Fruit fly (Drosophila melanogaster) whole organism, embryonic: ENCODE measurements around the gene GstD5.
A peak's percentile ranks its signal among the peaks of the same experiment; 100 is the strongest.

ENCODE experiments used
- Ada2b ChIP-seq: fragments of 200-800 bp; sonication (Bioruptor generic); IDR thresholded peaks from 2 replicates; pipeline ENCODE4 v1.3.6; 2022; ENCODE audit warnings: missing biosample characterization, missing genetic modification characterization
- C15 ChIP-seq: fragments of 200-800 bp; sonication (Bioruptor generic); IDR thresholded peaks from 3 replicates; pipeline ENCODE4 v1.3.6; 2022; ENCODE audit warnings: missing biosample characterization, missing genetic modification characterization
- CG10321 ChIP-seq: fragments of 200-800 bp; sonication (Bioruptor generic); IDR thresholded peaks from 2 replicates; pipeline ENCODE4 v1.3.6; 2022; ENCODE audit warnings: missing biosample characterization, missing genetic modification characterization
- CG11247 ChIP-seq: fragments of 200-800 bp; sonication (Bioruptor generic); IDR thresholded peaks from 2 replicates; pipeline ENCODE4 v1.3.6; 2022; ENCODE audit warnings: missing biosample characterization, missing genetic modification characterization
- CG11696 ChIP-seq: fragments of 200-800 bp; sonication (Bioruptor generic); IDR thresholded peaks from 2 replicates; pipeline ENCODE4 v1.3.6; 2022; ENCODE audit warnings: missing biosample characterization, missing genetic modification characterization
- CG11723 ChIP-seq: fragments of 200-800 bp; sonication (Bioruptor generic); optimal IDR thresholded peaks from 2 replicates; lab custom pipeline; 2017; ENCODE audit warnings: missing biosample characterization, mild to moderate bottlenecking, missing genetic modification characterization
- CG12155 ChIP-seq: fragments of 200-800 bp; sonication (Bioruptor generic); optimal IDR thresholded peaks from 3 replicates; lab custom pipeline; 2016; ENCODE audit warnings: missing biosample characterization, missing genetic modification characterization
- CG12391 ChIP-seq: fragments of 200-800 bp; sonication (Bioruptor generic); optimal IDR thresholded peaks from 3 replicates; lab custom pipeline; 2018; ENCODE audit warnings: missing biosample characterization, mild to moderate bottlenecking, missing genetic modification characterization, moderate library complexity
- CG12942 ChIP-seq: fragments of 200-800 bp; sonication (Bioruptor generic); optimal IDR thresholded peaks from 3 replicates; lab custom pipeline; 2016; ENCODE audit warnings: missing biosample characterization, missing genetic modification characterization
- CG13424 ChIP-seq: fragments of 200-800 bp; sonication (Bioruptor generic); optimal IDR thresholded peaks from 2 replicates; lab custom pipeline; 2019; ENCODE audit warnings: missing biosample characterization, mild to moderate bottlenecking, missing genetic modification characterization, moderate library complexity
- CG13624 ChIP-seq: fragments of 200-800 bp; sonication (Bioruptor generic); optimal IDR thresholded peaks from 2 replicates; lab custom pipeline; 2016; ENCODE audit warnings: missing biosample characterization, missing genetic modification characterization
- CG30403 ChIP-seq: fragments of 200-800 bp; sonication (Bioruptor generic); optimal IDR thresholded peaks from 3 replicates; lab custom pipeline; 2016; ENCODE audit warnings: missing biosample characterization, missing genetic modification characterization
- CG31224 ChIP-seq: fragments of 200-800 bp; sonication (Bioruptor generic); IDR thresholded peaks from 2 replicates; pipeline ENCODE4 v1.3.6; 2022; ENCODE audit warnings: missing biosample characterization, missing genetic modification characterization
- CG6689 ChIP-seq: fragments of 200-800 bp; sonication (Bioruptor generic); IDR thresholded peaks from 2 replicates; pipeline ENCODE4 v1.3.6; 2022; ENCODE audit warnings: missing biosample characterization, missing genetic modification characterization
- CG6813 ChIP-seq: fragments of 200-800 bp; sonication (Bioruptor generic); optimal IDR thresholded peaks from 2 replicates; lab custom pipeline; 2017; ENCODE audit warnings: missing biosample characterization, missing genetic modification characterization, mild to moderate bottlenecking, moderate library complexity, missing genetic modification reagents
- CG7556 ChIP-seq: fragments of 200-800 bp; sonication (Bioruptor generic); optimal IDR thresholded peaks from 2 replicates; lab custom pipeline; 2017; ENCODE audit warnings: missing biosample characterization, mild to moderate bottlenecking, missing genetic modification characterization
- CoRest ChIP-seq: fragments of 200-800 bp; sonication (Bioruptor generic); optimal IDR thresholded peaks from 3 replicates; lab custom pipeline; 2018; ENCODE audit warnings: missing biosample characterization, mild to moderate bottlenecking, missing genetic modification characterization, moderate library complexity
- Deaf1 ChIP-seq: fragments of 200-800 bp; optimal IDR thresholded peaks from 3 replicates; lab custom pipeline; 2019; ENCODE audit warnings: missing biosample characterization, mild to moderate bottlenecking, missing genetic modification characterization, moderate library complexity
- Dek ChIP-seq: fragments of 200-800 bp; sonication (Bioruptor generic); optimal IDR thresholded peaks from 3 replicates; lab custom pipeline; 2019; ENCODE audit warnings: missing biosample characterization, mild to moderate bottlenecking, missing genetic modification characterization, moderate library complexity
- Dll ChIP-seq: fragments of 200-800 bp; sonication (Bioruptor generic); IDR thresholded peaks from 4 replicates; pipeline ENCODE4 v1.3.6; 2022; ENCODE audit warnings: missing biosample characterization, missing genetic modification characterization; ENCODE audit not compliant: partially characterized antibody
- Eip74EF ChIP-seq, 2 experiments: fragments of 200-800 bp in 1 of 2; fragments of >200 bp in 1 of 2; sonication (Bioruptor generic) in 1 of 2; optimal IDR thresholded peaks; 2 replicates each; lab custom pipeline; 2017 to 2019; ENCODE audit warnings: missing biosample characterization in 2 of 2, missing genetic modification characterization in 2 of 2, mild to moderate bottlenecking in 1 of 2, moderate library complexity in 1 of 2
- Fer3 ChIP-seq: fragments of 200-800 bp; sonication (Bioruptor generic); optimal IDR thresholded peaks from 2 replicates; lab custom pipeline; 2018; ENCODE audit warnings: missing biosample characterization, mild to moderate bottlenecking, missing genetic modification characterization, moderate library complexity
- HHEX ChIP-seq: fragments of 200-800 bp; sonication (Bioruptor generic); optimal IDR thresholded peaks from 3 replicates; lab custom pipeline; 2017; ENCODE audit warnings: missing biosample characterization, mild to moderate bottlenecking, missing genetic modification characterization, missing genetic modification reagents
- Meics ChIP-seq: fragments of 200-800 bp; sonication (Bioruptor generic); optimal IDR thresholded peaks from 2 replicates; lab custom pipeline; 2017; ENCODE audit warnings: missing biosample characterization, mild to moderate bottlenecking, missing genetic modification characterization
- Sry-δ ChIP-seq: fragments of 200-800 bp; sonication (Bioruptor generic); optimal IDR thresholded peaks from 2 replicates; lab custom pipeline; 2016; ENCODE audit warnings: missing biosample characterization, missing genetic modification characterization
- Usf ChIP-seq: fragments of 200-800 bp; sonication (Bioruptor generic); optimal IDR thresholded peaks from 2 replicates; lab custom pipeline; 2017; ENCODE audit warnings: missing genotype, missing biosample characterization, missing genetic modification characterization
- YL-1 ChIP-seq: fragments of 200-800 bp; sonication (Bioruptor generic); optimal IDR thresholded peaks from 3 replicates; lab custom pipeline; 2017; ENCODE audit warnings: missing biosample characterization, mild to moderate bottlenecking, missing genetic modification characterization
- amos ChIP-seq: fragments of 200-800 bp; sonication (Bioruptor generic); IDR thresholded peaks from 2 replicates; pipeline ENCODE4 v1.3.6; 2022; ENCODE audit warnings: missing biosample characterization, missing genetic modification characterization; ENCODE audit not compliant: partially characterized antibody
- ase ChIP-seq: fragments of 200-800 bp; sonication (Bioruptor generic); IDR thresholded peaks from 3 replicates; pipeline ENCODE4 v1.3.6; 2022; ENCODE audit warnings: missing biosample characterization, missing genetic modification characterization
- ato ChIP-seq: fragments of 200-800 bp; sonication (Bioruptor generic); IDR thresholded peaks from 2 replicates; pipeline ENCODE4 v1.3.6; 2022; ENCODE audit warnings: missing biosample characterization, missing genetic modification characterization; ENCODE audit not compliant: partially characterized antibody
- bab2 ChIP-seq: fragments of 200-800 bp; sonication (Bioruptor generic); optimal IDR thresholded peaks from 2 replicates; lab custom pipeline; 2016; ENCODE audit warnings: missing biosample characterization, missing genetic modification characterization
- bcd ChIP-seq: fragments of 200-800 bp; sonication (Bioruptor generic); optimal IDR thresholded peaks from 2 replicates; lab custom pipeline; 2017; ENCODE audit warnings: missing biosample characterization, mild to moderate bottlenecking, missing genetic modification characterization
- bsh ChIP-seq, 2 experiments: fragments of 200-800 bp; sonication (Bioruptor generic); optimal IDR thresholded peaks; 2 replicates each; lab custom pipeline; 2017 to 2018; ENCODE audit warnings: mild to moderate bottlenecking in 2 of 2, missing biosample characterization in 2 of 2, missing genetic modification characterization in 2 of 2, moderate library complexity in 1 of 2
- btn ChIP-seq: fragments of 200-800 bp; sonication (Bioruptor generic); optimal IDR thresholded peaks from 2 replicates; lab custom pipeline; 2016; ENCODE audit warnings: missing biosample characterization, missing genetic modification characterization
- chif ChIP-seq, 2 experiments: fragments of 200-800 bp; sonication (Bioruptor generic); optimal IDR thresholded peaks; 3 replicates each; lab custom pipeline; 2016; ENCODE audit warnings: missing biosample characterization in 2 of 2, missing genetic modification characterization in 2 of 2
- crc ChIP-seq: fragments of 200-800 bp; sonication (Bioruptor generic); optimal IDR thresholded peaks from 2 replicates; lab custom pipeline; 2016; ENCODE audit warnings: missing biosample characterization, missing genetic modification characterization
- dysf ChIP-seq: fragments of 200-800 bp; sonication (Bioruptor generic); IDR thresholded peaks from 3 replicates; pipeline ENCODE4 v1.3.6; 2022; ENCODE audit warnings: missing biosample characterization, missing genetic modification characterization
- ewg ChIP-seq: fragments of 200-800 bp; sonication (Bioruptor generic); optimal IDR thresholded peaks from 3 replicates; lab custom pipeline; 2017; ENCODE audit warnings: mild to moderate bottlenecking, missing biosample characterization, missing genetic modification reagents, missing genetic modification characterization
- exex ChIP-seq: fragments of 200-800 bp; sonication (Bioruptor generic); optimal IDR thresholded peaks from 4 replicates; lab custom pipeline; 2018; ENCODE audit warnings: missing biosample characterization, mild to moderate bottlenecking, missing genetic modification characterization, moderate library complexity
- her ChIP-seq: fragments of 200-800 bp; sonication (Bioruptor generic); optimal IDR thresholded peaks from 2 replicates; lab custom pipeline; 2016; ENCODE audit warnings: missing biosample characterization, missing genetic modification characterization
- lab ChIP-seq: fragments of 200-800 bp; sonication (Bioruptor generic); optimal IDR thresholded peaks from 3 replicates; lab custom pipeline; 2017; ENCODE audit warnings: missing biosample characterization, missing genetic modification characterization, mild to moderate bottlenecking, moderate library complexity, missing genetic modification reagents
- mam ChIP-seq: fragments of 200-800 bp; sonication (Bioruptor generic); optimal IDR thresholded peaks from 3 replicates; lab custom pipeline; 2016; ENCODE audit warnings: missing biosample characterization, missing genetic modification characterization
- nmo ChIP-seq: fragments of 200-800 bp; sonication (Bioruptor generic); optimal IDR thresholded peaks from 2 replicates; lab custom pipeline; 2018; ENCODE audit warnings: missing biosample characterization, mild to moderate bottlenecking, missing genetic modification characterization, moderate library complexity
- onecut ChIP-seq: fragments of 200-800 bp; sonication (Bioruptor generic); IDR thresholded peaks from 2 replicates; pipeline ENCODE4 v1.3.6; 2022; ENCODE audit warnings: missing biosample characterization, missing genetic modification characterization
- pzg ChIP-seq: fragments of 200-800 bp; sonication (Bioruptor generic); optimal IDR thresholded peaks from 3 replicates; lab custom pipeline; 2018; ENCODE audit warnings: missing biosample characterization, mild to moderate bottlenecking, missing genetic modification characterization, moderate library complexity
- sd ChIP-seq: fragments of 200-800 bp; sonication (Bioruptor generic); optimal IDR thresholded peaks from 3 replicates; lab custom pipeline; 2018; ENCODE audit warnings: missing biosample characterization, mild to moderate bottlenecking, missing genetic modification characterization, moderate library complexity
- tin ChIP-seq: fragments of 200-800 bp; sonication (Bioruptor generic); optimal IDR thresholded peaks from 3 replicates; lab custom pipeline; 2016; ENCODE audit warnings: missing biosample characterization, missing genetic modification characterization
- zen ChIP-seq: fragments of 200-800 bp; sonication (Bioruptor generic); optimal IDR thresholded peaks from 3 replicates; lab custom pipeline; 2018; ENCODE audit warnings: missing biosample characterization, mild to moderate bottlenecking, missing genetic modification characterization, moderate library complexity

GstD5 gene

DNA sequence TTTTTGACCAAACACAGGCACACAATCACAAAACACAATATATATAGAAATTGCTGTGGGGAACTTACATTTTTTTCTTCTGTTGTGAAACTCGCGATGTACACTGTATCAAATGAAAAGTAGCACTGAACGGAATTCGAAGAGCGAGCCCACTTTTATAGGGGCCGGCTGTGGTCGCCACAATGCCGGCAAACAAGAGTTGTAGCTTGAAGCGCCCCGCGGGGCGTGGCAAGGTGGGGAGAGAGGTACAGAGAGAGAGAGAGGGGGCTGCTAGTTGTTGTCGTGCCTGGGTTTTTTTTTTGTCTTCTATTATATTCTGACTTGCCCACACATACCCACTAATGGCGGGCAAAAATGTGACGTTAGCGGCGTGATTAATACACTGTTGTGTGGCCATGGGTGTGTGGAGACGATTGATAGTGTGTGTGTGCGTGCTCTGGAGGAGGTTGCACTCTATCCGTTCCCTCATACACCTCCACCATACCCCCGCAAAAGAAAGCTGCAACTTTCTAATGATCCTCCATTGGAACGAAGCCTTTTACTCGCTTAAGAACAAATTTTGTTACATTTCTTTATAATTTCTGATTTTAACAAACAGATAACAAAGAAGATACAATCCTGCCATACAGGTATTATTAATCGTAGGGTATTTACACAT lies 6.3 kb upstream of the GstD5 start, which contains the start of gene GstD1 (continued):
- TF ChIP-seq onecut (GFP tag; lab: Robert Waterston, UW): peak; percentile 7; the same call in 1 of the 2 replicates
- 0 out of 2 replicates have a peak, but pooled peaks have one; percentile 20 for TF ChIP-seq CG10321 (GFP tag; lab: Robert Waterston, UW)
- TF ChIP-seq pzg (GFP tag; lab: Kevin White, UChicago): no peak
- peak; percentile 54; the same call in 1 of the 4 replicates for TF ChIP-seq Dll (GFP tag; lab: Robert Waterston, UW)
- no peak for TF ChIP-seq Sry-δ
- TF ChIP-seq crc (GFP tag; lab: Kevin White, UChicago): no peak
- TF ChIP-seq nmo: peak; percentile 54
- no peak for TF ChIP-seq YL-1 (GFP tag; lab: Kevin White, UChicago)
- TF ChIP-seq bcd (GFP tag; lab: Kevin White, UChicago): peak; percentile 51
- TF ChIP-seq bsh (GFP tag; optimal IDR thresholded peaks at IDR 0.05; lab: Kevin White, UChicago): peak in 1 of 2 experiments; percentile 68
- TF ChIP-seq ato (GFP tag; lab: Robert Waterston, UW): no peak
- peak; percentile 11 to 62 for TF ChIP-seq chif (GFP tag; optimal IDR thresholded peaks at IDR 0.05; lab: Kevin White, UChicago)
- TF ChIP-seq Eip74EF (GFP tag; optimal IDR thresholded peaks at IDR 0.05; lab: Kevin White, UChicago): peak in 1 of 2 experiments; percentile 9
- TF ChIP-seq CG13624: peak; percentile 21
- peak; percentile 26 for TF ChIP-seq CoRest (tag; lab: Kevin White, UChicago)
- peak; percentile 39 for TF ChIP-seq her (GFP tag; lab: Kevin White, UChicago)
- peak; percentile 79 for TF ChIP-seq CG11696 (GFP tag; lab: Robert Waterston, UW)
- TF ChIP-seq CG11247 (GFP tag; lab: Robert Waterston, UW): peak; percentile 43; the same call in 1 of the 2 replicates
- peak; percentile 12 for TF ChIP-seq Fer3 (tag; lab: Kevin White, UChicago)
- TF ChIP-seq CG31224 (GFP tag; lab: Robert Waterston, UW): peak; percentile 17; the same call in 1 of the 2 replicates
- no peak for TF ChIP-seq C15 (GFP tag; lab: Robert Waterston, UW)
- TF ChIP-seq Ada2b: peak; percentile 65
- peak; percentile 33 for TF ChIP-seq Dek (tag; lab: Kevin White, UChicago)
- TF ChIP-seq CG30403 (GFP tag; lab: Kevin White, UChicago): peak; percentile 54
- TF ChIP-seq CG11723 (GFP tag; lab: Kevin White, UChicago): no peak
- peak; percentile 28 for TF ChIP-seq CG12391 (tag; lab: Kevin White, UChicago)
- TF ChIP-seq HHEX (GFP tag; lab: Kevin White, UChicago): peak; percentile 47
- no peak for TF ChIP-seq btn (GFP tag; lab: Kevin White, UChicago)
- peak; percentile 20 for TF ChIP-seq tin (GFP tag; lab: Kevin White, UChicago)
- no peak for TF ChIP-seq CG6689
- peak; percentile 34 for TF ChIP-seq mam (GFP tag; lab: Kevin White, UChicago)
- peak; percentile 25 for TF ChIP-seq CG13424 (tag; lab: Kevin White, UChicago)
- no peak for TF ChIP-seq CG6813 (GFP tag; lab: Kevin White, UChicago)
- TF ChIP-seq CG7556 (GFP tag; lab: Kevin White, UChicago): peak; percentile 53
- TF ChIP-seq amos: peak; percentile 36; the same call in 1 of the 2 replicates
- TF ChIP-seq CG12155 (GFP tag; lab: Kevin White, UChicago): peak; percentile 42
- TF ChIP-seq sd (tag; lab: Kevin White, UChicago): peak; percentile 96
- TF ChIP-seq bab2 (GFP tag; lab: Kevin White, UChicago): peak; percentile 51
- peak; percentile 21 for TF ChIP-seq ewg (GFP tag; lab: Kevin White, UChicago)
- TF ChIP-seq Usf (GFP tag; lab: Kevin White, UChicago): peak; percentile 14
- TF ChIP-seq exex (tag; lab: Kevin White, UChicago): peak; percentile 18
- TF ChIP-seq Deaf1 (tag; lab: Kevin White, UChicago): peak; percentile 20
- TF ChIP-seq lab (GFP tag; lab: Kevin White, UChicago): peak; percentile 43
- no peak for TF ChIP-seq ase (GFP tag; lab: Robert Waterston, UW)
- no peak for TF ChIP-seq CG12942 (GFP tag; lab: Kevin White, UChicago)
- TF ChIP-seq Meics (GFP tag; lab: Kevin White, UChicago): peak; percentile 73
- peak; percentile 59 for TF ChIP-seq dysf (GFP tag; lab: Robert Waterston, UW)
- no peak for TF ChIP-seq zen (tag; lab: Kevin White, UChicago)
